Fruit fly (Drosophila melanogaster): ENCODE results near the gene TfIIB.

The TfIIB gene

dm6 chr2L:10435606-10436160 lies 4.5 kb downstream of the TfIIB start, which contains the start of the genes TBC1D16 and holn1 (continued):
- TF ChIP-seq Hsf (GFP tag; optimal IDR thresholded peaks at IDR 0.05), result no peak
- TF ChIP-seq kay (GFP tag; optimal IDR thresholded peaks at IDR 0.05), result no peak
- TF ChIP-seq Tbp (GFP tag; optimal IDR thresholded peaks at IDR 0.05), result no peak
- TF ChIP-seq ind (GFP tag; optimal IDR thresholded peaks at IDR 0.05), result no peak
- peak; percentile 50 for TF ChIP-seq MBD-R2 (GFP tag; IDR thresholded peaks at IDR 0.05)
- TF ChIP-seq danr (GFP tag; IDR thresholded peaks at IDR 0.05), result no peak
- TF ChIP-seq CG4282 (GFP tag; optimal IDR thresholded peaks at IDR 0.05), result no peak
- TF ChIP-seq CrebB (tag; optimal IDR thresholded peaks at IDR 0.05), result no peak
- no peak for TF ChIP-seq HLH54F (GFP tag; optimal IDR thresholded peaks at IDR 0.05)
- no peak for TF ChIP-seq CG3281 (GFP tag; optimal IDR thresholded peaks at IDR 0.05)
- no peak for TF ChIP-seq sens (GFP tag)
- TF ChIP-seq HLH3B (GFP tag; IDR thresholded peaks at IDR 0.05), result no peak
- TF ChIP-seq Dip3 (GFP tag; optimal IDR thresholded peaks at IDR 0.05), result no peak
- no peak for TF ChIP-seq CG2202 (tag; optimal IDR thresholded peaks at IDR 0.05)
- no peak for TF ChIP-seq lbe (GFP tag; optimal IDR thresholded peaks at IDR 0.05)
- TF ChIP-seq Hr78 (GFP tag; optimal IDR thresholded peaks at IDR 0.05), result no peak
- no peak for TF ChIP-seq Nf-YA (GFP tag; IDR thresholded peaks at IDR 0.05)
- no peak for TF ChIP-seq cwo (GFP tag; optimal IDR thresholded peaks at IDR 0.05)
- no peak for TF ChIP-seq Hmr (GFP tag; optimal IDR thresholded peaks at IDR 0.05)
- peak; percentile 75 for TF ChIP-seq Dll (GFP tag; IDR thresholded peaks at IDR 0.05; ENCODE audit: partially characterized antibody)
- TF ChIP-seq esg (GFP tag; conservative IDR thresholded peaks at IDR 0.05), result no peak
- no peak for TF ChIP-seq Spps (tag; optimal IDR thresholded peaks at IDR 0.05)
- TF ChIP-seq PHDP (tag; optimal IDR thresholded peaks at IDR 0.05), result peak; percentile 23
- TF ChIP-seq Opbp (GFP tag; IDR thresholded peaks at IDR 0.05; ENCODE audit: partially characterized antibody), result no peak
- no peak for TF ChIP-seq ttk (GFP tag; IDR thresholded peaks at IDR 0.05)
- TF ChIP-seq wor (GFP tag; IDR thresholded peaks at IDR 0.05), result no peak
- no peak for TF ChIP-seq CG13894 (tag; optimal IDR thresholded peaks at IDR 0.05)
- peak; percentile 31 for TF ChIP-seq Sox100B (GFP tag; optimal IDR thresholded peaks at IDR 0.05)
- TF ChIP-seq Six4 (GFP tag; optimal IDR thresholded peaks at IDR 0.05), result no peak
- TF ChIP-seq CG18476 (GFP tag; optimal IDR thresholded peaks at IDR 0.05), result no peak
- no peak for TF ChIP-seq Rfx (GFP tag; IDR thresholded peaks at IDR 0.05)
- TF ChIP-seq Fer2 (tag; optimal IDR thresholded peaks at IDR 0.05), result no peak
- no peak for TF ChIP-seq hkb (optimal IDR thresholded peaks at IDR 0.05)
- TF ChIP-seq hkb (GFP tag; IDR thresholded peaks at IDR 0.05), result no peak
- no peak for TF ChIP-seq MTF-1 (GFP tag; optimal IDR thresholded peaks at IDR 0.05; ENCODE audit: borderline replicate concordance)
- no peak for TF ChIP-seq H15 (GFP tag; IDR thresholded peaks at IDR 0.05)
- no peak for TF ChIP-seq zfh1 (GFP tag; IDR thresholded peaks at IDR 0.05)
- no peak for TF ChIP-seq chn (GFP tag; optimal IDR thresholded peaks at IDR 0.05)
- TF ChIP-seq CG17829 (tag; optimal IDR thresholded peaks at IDR 0.05), result peak; percentile 12
- TF ChIP-seq CG10267 (tag; optimal IDR thresholded peaks at IDR 0.05), result peak; percentile 1
- no peak for TF ChIP-seq CG11695 (GFP tag; IDR thresholded peaks at IDR 0.05)
- no peak for TF ChIP-seq CG8765 (GFP tag; IDR thresholded peaks at IDR 0.05)
- TF ChIP-seq ac (GFP tag; optimal IDR thresholded peaks at IDR 0.05), result no peak
- TF ChIP-seq Nf-YC (tag; optimal IDR thresholded peaks at IDR 0.05), result peak; percentile 13
- TF ChIP-seq tap (tag; optimal IDR thresholded peaks at IDR 0.05), result no peak
- TF ChIP-seq Hey (tag; optimal IDR thresholded peaks at IDR 0.05), result no peak
- TF ChIP-seq CG34422 (GFP tag; IDR thresholded peaks at IDR 0.05), result no peak
- no peak for TF ChIP-seq chm (GFP tag; IDR thresholded peaks at IDR 0.05)
- TF ChIP-seq ftz-f1 (GFP tag; optimal IDR thresholded peaks at IDR 0.05), result no peak
- no peak for TF ChIP-seq lmd (GFP tag; IDR thresholded peaks at IDR 0.05)
- no peak for TF ChIP-seq CG9727 (GFP tag; optimal IDR thresholded peaks at IDR 0.05)
- TF ChIP-seq sim (GFP tag; IDR thresholded peaks at IDR 0.05), result no peak
